Fruit fly (Drosophila melanogaster): ENCODE data around the gene gammaSnap2.

Gene gammaSnap2

DNA sequence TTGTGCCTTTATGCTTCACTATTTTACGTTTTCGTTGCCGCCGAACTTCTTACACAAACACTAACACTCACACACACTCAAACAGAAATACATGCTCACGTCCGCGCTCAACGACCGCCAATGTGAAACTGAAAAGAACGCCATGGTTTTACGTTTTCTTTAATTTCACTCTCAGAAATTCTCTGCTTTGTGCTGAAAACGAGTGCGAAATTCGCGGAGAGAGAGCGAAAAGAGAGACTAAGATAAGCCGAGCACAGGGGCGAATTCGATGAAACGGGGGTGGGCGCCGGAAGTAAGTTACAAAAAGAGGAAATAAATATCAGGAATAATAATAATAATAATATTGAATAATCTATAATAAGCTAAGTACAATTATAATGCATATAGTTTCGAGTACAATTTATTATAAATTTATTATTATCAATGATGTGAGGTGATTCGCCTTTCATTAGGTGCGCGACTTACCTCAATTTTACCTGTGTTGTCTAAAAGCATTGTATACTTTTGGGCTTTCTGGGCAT is 49.2 kb upstream of the gammaSnap2 start, which contains the start of gene Best1 (continued):
- TF ChIP-seq ATbp (GFP tag; optimal IDR thresholded peaks at IDR 0.05) (peak; percentile 92), CG15479 (GFP tag; optimal IDR thresholded peaks at IDR 0.05) (no peak), fd64A (GFP tag; optimal IDR thresholded peaks at IDR 0.05) (peak; percentile 59), Doc2 (GFP tag; IDR thresholded peaks at IDR 0.05) (peak; percentile 65), CG11560 (tag; IDR thresholded peaks at IDR 0.05) (peak; percentile 72), btn (GFP tag; optimal IDR thresholded peaks at IDR 0.05) (no peak), Ptx1 (GFP tag; IDR thresholded peaks at IDR 0.05) (peak; percentile 95), CG11456 (GFP tag; IDR thresholded peaks at IDR 0.05) (peak; percentile 94), Hr78 (GFP tag; optimal IDR thresholded peaks at IDR 0.05) (peak in 1 of 2 experiments; percentile 64), org-1 (GFP tag; optimal IDR thresholded peaks at IDR 0.05) (peak; percentile 77), phol (tag; optimal IDR thresholded peaks at IDR 0.05) (peak; percentile 87), slou (GFP tag; optimal IDR thresholded peaks at IDR 0.05) (peak; percentile 39), Ets65A (GFP tag) (peak; percentile 86), exex (tag; optimal IDR thresholded peaks at IDR 0.05) (peak; percentile 70), CG4328 (GFP tag; optimal IDR thresholded peaks at IDR 0.05) (peak; percentile 79), CG18262 (tag; optimal IDR thresholded peaks at IDR 0.05) (peak; percentile 93), ash1 (GFP tag; optimal IDR thresholded peaks at IDR 0.05) (peak; percentile 0), Taf1 (GFP tag; IDR thresholded peaks at IDR 0.05) (peak; percentile 88), Sin3A (optimal IDR thresholded peaks at IDR 0.05) (no peak), Atf3 (GFP tag; optimal IDR thresholded peaks at IDR 0.05) (peak; percentile 59), HHEX (GFP tag; optimal IDR thresholded peaks at IDR 0.05) (peak; percentile 91), Jarid2 (GFP tag; optimal IDR thresholded peaks at IDR 0.05) (peak; percentile 98), CG1233 (GFP tag; optimal IDR thresholded peaks at IDR 0.05) (peak; percentile 90), CG5245 (GFP tag; optimal IDR thresholded peaks at IDR 0.05) (peak; percentile 72), ttk (GFP tag; IDR thresholded peaks at IDR 0.05) (peak; percentile 89), gcm2 (GFP tag; optimal IDR thresholded peaks at IDR 0.05) (peak; percentile 35), CG3065 (GFP tag; optimal IDR thresholded peaks at IDR 0.05) (peak; percentile 49), repo (GFP tag; optimal IDR thresholded peaks at IDR 0.05) (peak; percentile 56), Meics (GFP tag; optimal IDR thresholded peaks at IDR 0.05) (peak; percentile 94), CG2712 (tag; optimal IDR thresholded peaks at IDR 0.05) (peak; percentile 95), CG3995 (GFP tag; optimal IDR thresholded peaks at IDR 0.05) (peak; percentile 22), hth (optimal IDR thresholded peaks at IDR 0.05) (no peak), cas (GFP tag; IDR thresholded peaks at IDR 0.05) (peak; percentile 89), CG18599 (GFP tag; optimal IDR thresholded peaks at IDR 0.05) (peak; percentile 94), CG11504 (tag; optimal IDR thresholded peaks at IDR 0.05) (peak; percentile 91), C15 (GFP tag; IDR thresholded peaks at IDR 0.05) (peak; percentile 75; the same call in 2 of the 3 replicates), ci (GFP tag; IDR thresholded peaks at IDR 0.05) (peak; percentile 95), Fer2 (tag; optimal IDR thresholded peaks at IDR 0.05) (peak; percentile 87), stc (GFP tag; IDR thresholded peaks at IDR 0.05) (peak; percentile 90), Oli (tag; optimal IDR thresholded peaks at IDR 0.05) (peak; percentile 90), tx (GFP tag; optimal IDR thresholded peaks at IDR 0.05) (peak; percentile 32), CG7271 (tag; optimal IDR thresholded peaks at IDR 0.05) (peak; percentile 68), CG5953 (GFP tag; IDR thresholded peaks at IDR 0.05) (peak; percentile 86), ase (GFP tag; IDR thresholded peaks at IDR 0.05) (peak; percentile 81), fd96Cb (tag; optimal IDR thresholded peaks at IDR 0.05) (peak; percentile 91), CG15601 (tag; optimal IDR thresholded peaks at IDR 0.05) (peak; percentile 89), h (optimal IDR thresholded peaks at IDR 0.05) (no peak), lov (optimal IDR thresholded peaks at IDR 0.05) (no peak), lov (GFP tag; IDR thresholded peaks at IDR 0.05) (peak; percentile 80), D19B (GFP tag; optimal IDR thresholded peaks at IDR 0.05) (peak; percentile 80), CG12104 (GFP tag; optimal IDR thresholded peaks at IDR 0.05) (peak; percentile 67), CG1529 (GFP tag; optimal IDR thresholded peaks at IDR 0.05) (peak; percentile 83)

Data from whole organism, embryonic.